Worm (Caenorhabditis elegans): ENCODE results near the gene F43C11.8.
A peak's percentile ranks its signal among the peaks of the same experiment; 100 is the strongest.

Gene F43C11.8

ce11 chrII:2317883-2318357 is 14.4 kb upstream of the F43C11.8 start, which contains the start of the genes ZK1240.5 and ZK1240.9:
Gene ZK1240.5 (minus strand): TSS chrII:2317933.
Gene ZK1240.9 (plus strand): TSS chrII:2318189.
- TF ChIP-seq egl-18 (GFP tag; IDR thresholded peaks at IDR 0.05) (no peak), unc-130 (GFP tag; optimal IDR thresholded peaks at IDR 0.05) (no peak), lin-26 (GFP tag; IDR thresholded peaks at IDR 0.05) (no peak), nhr-80 (tag; optimal IDR thresholded peaks at IDR 0.05) (peak; percentile 57)

- TF ChIP-seq ets-4 (GFP tag; optimal IDR thresholded peaks at IDR 0.05), result peak; percentile 64
- TF ChIP-seq madf-8 (GFP tag; conservative IDR thresholded peaks at IDR 0.05), result no peak
- peak; percentile 50 for TF ChIP-seq dox-1 (GFP tag; IDR thresholded peaks at IDR 0.05)
- peak; percentile 93 for TF ChIP-seq nhr-80 (tag; optimal IDR thresholded peaks at IDR 0.05)
Measured at ce11 chrII:2320097-2320496, 12.2 kb upstream of the F43C11.8 start, which contains the start of gene ZK1240.3. Gene ZK1240.3 (plus strand): TSS chrII:2320334.

ce11 chrII:2322857-2323518 is 9.3 kb upstream of the F43C11.8 start, which contains the start of the genes ZK1240.6 and ZK1240.2:
Gene ZK1240.6 (minus strand): TSS chrII:2322907.
Gene ZK1240.2 (plus strand): TSS chrII:2323376.
- TF ChIP-seq nfya-1 (tag; optimal IDR thresholded peaks at IDR 0.05; ENCODE audit: borderline replicate concordance, insufficient read depth) (no peak), ztf-28 (GFP tag; IDR thresholded peaks at IDR 0.05) (no peak), rpc-1 (optimal IDR thresholded peaks at IDR 0.05) (no peak), rpc-1 (tag; optimal IDR thresholded peaks at IDR 0.05) (no peak), ets-4 (GFP tag; optimal IDR thresholded peaks at IDR 0.05) (peak; percentile 58), nhr-80 (tag; optimal IDR thresholded peaks at IDR 0.05) (peak; percentile 85), snpc-3.4 (tag; optimal IDR thresholded peaks at IDR 0.05) (no peak)

- no peak for TF ChIP-seq snpc-1.3 (tag; optimal IDR thresholded peaks at IDR 0.05; ENCODE audit: insufficient read depth)
- TF ChIP-seq lsy-27 (tag; optimal IDR thresholded peaks at IDR 0.05; ENCODE audit: borderline replicate concordance, insufficient read depth), result no peak
- TF ChIP-seq B0336.3 (GFP tag; IDR thresholded peaks at IDR 0.05), result no peak
- no peak for TF ChIP-seq nhr-120 (GFP tag; IDR thresholded peaks at IDR 0.05)
- no peak for TF ChIP-seq B0261.1 (tag; optimal IDR thresholded peaks at IDR 0.05)
- TF ChIP-seq hmg-1.2 (GFP tag; IDR thresholded peaks at IDR 0.05), result no peak
- no peak for TF ChIP-seq ceh-27 (GFP tag; optimal IDR thresholded peaks at IDR 0.05)
- no peak for TF ChIP-seq F49E8.2 (tag; optimal IDR thresholded peaks at IDR 0.05; ENCODE audit: insufficient read depth)
- TF ChIP-seq B0019.2 (GFP tag; conservative IDR thresholded peaks at IDR 0.05), result no peak
- no peak for TF ChIP-seq F33H1.4 (GFP tag; IDR thresholded peaks at IDR 0.05)
- no peak for TF ChIP-seq hrde-1 (tag; optimal IDR thresholded peaks at IDR 0.05; ENCODE audit: borderline replicate concordance)
- no peak for TF ChIP-seq ceh-79 (tag; optimal IDR thresholded peaks at IDR 0.05)
- TF ChIP-seq madf-6 (GFP tag; IDR thresholded peaks at IDR 0.05), result no peak
- TF ChIP-seq K12H6.12 (tag; optimal IDR thresholded peaks at IDR 0.05), result no peak
- no peak for TF ChIP-seq hlh-12 (tag; optimal IDR thresholded peaks at IDR 0.05)
- TF ChIP-seq hsf-1 (GFP tag; IDR thresholded peaks at IDR 0.05), result no peak
Measured at ce11 chrII:2324956-2325355, 7.4 kb upstream of the F43C11.8 start, which contains the start of gene ZK1240.11. Gene ZK1240.11 (plus strand): TSS chrII:2325256.

ce11 chrII:2328963-2329442 is 3.3 kb upstream of the F43C11.8 start, which contains the start of the genes ZK1240.8 and ZK1240.1:
Gene ZK1240.8 (minus strand): TSS chrII:2329063.
Gene ZK1240.1 (plus strand): TSS chrII:2329392.
- no peak for TF ChIP-seq efl-1 (GFP tag; optimal IDR thresholded peaks at IDR 0.05)
- no peak for TF ChIP-seq madf-10 (tag; optimal IDR thresholded peaks at IDR 0.05)

All from whole organism, young adult.